Fruit fly (Drosophila melanogaster): ENCODE data around the gene sgll.

DNA sequence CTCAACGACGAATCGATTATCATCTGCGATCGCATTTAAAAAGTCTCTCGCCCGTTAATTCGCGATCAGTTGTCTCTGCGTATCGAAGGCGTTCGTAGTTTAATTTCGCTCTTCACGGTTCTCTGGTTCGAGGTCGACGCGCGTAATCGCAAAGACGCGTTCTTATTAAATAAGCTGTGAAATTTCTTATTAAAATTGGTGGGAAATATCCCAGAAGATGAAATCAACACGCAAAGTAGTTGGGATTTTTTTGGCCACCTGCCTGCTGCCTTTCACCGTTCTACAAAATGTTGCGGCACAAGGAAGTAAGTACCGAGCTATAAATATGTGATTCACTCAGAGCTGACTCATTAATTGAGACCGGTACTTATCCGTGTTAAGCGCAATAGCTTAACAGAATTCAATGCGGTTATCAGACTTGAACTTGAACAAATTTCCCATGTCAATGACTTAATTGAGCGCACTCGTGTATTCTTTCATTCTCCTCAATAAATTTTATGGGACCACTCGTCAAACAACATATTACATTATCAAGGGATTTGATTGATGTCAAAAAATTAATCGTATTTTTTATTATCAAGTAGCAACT lies 49.3 kb upstream of the sgll start:
- TF ChIP-seq psq (optimal IDR thresholded peaks at IDR 0.05) = no peak
- TF ChIP-seq usp (GFP tag; optimal IDR thresholded peaks at IDR 0.05) = no peak
- no peak for TF ChIP-seq Dll (optimal IDR thresholded peaks at IDR 0.05)
- TF ChIP-seq CG8478 (optimal IDR thresholded peaks at IDR 0.05) = no peak

Data from whole organism.